Fruit fly (Drosophila melanogaster) whole organism, adult: ENCODE data around the gene Calx.
A peak's percentile ranks its signal among the peaks of the same experiment; 100 is the strongest.

Experiments used
- CG11617 ChIP-seq: fragments of 200-800 bp; sonication (Bioruptor generic); optimal IDR thresholded peaks from 2 replicates; lab custom pipeline; 2017; ENCODE audit warnings: mild to moderate bottlenecking, missing biosample characterization, missing genetic modification reagents, missing genetic modification characterization
- CG14711 ChIP-seq: fragments of 200-800 bp; sonication (Bioruptor generic); optimal IDR thresholded peaks from 2 replicates; lab custom pipeline; 2018; ENCODE audit warnings: missing biosample characterization, mild to moderate bottlenecking, missing genetic modification characterization, moderate library complexity
- CG33017 ChIP-seq: fragments of 200-800 bp; sonication (Bioruptor generic); optimal IDR thresholded peaks from 2 replicates; lab custom pipeline; 2018; ENCODE audit warnings: missing biosample characterization, mild to moderate bottlenecking, missing genetic modification characterization, moderate library complexity
- CG5204 ChIP-seq: fragments of 200-800 bp; sonication (Bioruptor generic); optimal IDR thresholded peaks from 2 replicates; lab custom pipeline; 2016; ENCODE audit warnings: missing biosample characterization, missing genetic modification characterization
- CG7045 ChIP-seq: fragments of 200-800 bp; sonication (Bioruptor generic); optimal IDR thresholded peaks from 2 replicates; lab custom pipeline; 2017; ENCODE audit warnings: missing biosample characterization, mild to moderate bottlenecking, missing genetic modification characterization
- CG7101 ChIP-seq: fragments of 200-800 bp; sonication (Bioruptor generic); optimal IDR thresholded peaks from 2 replicates; lab custom pipeline; 2018; ENCODE audit warnings: missing biosample characterization, mild to moderate bottlenecking, missing genetic modification characterization, moderate library complexity
- Clk ChIP-seq: fragments of 200-800 bp; sonication (Bioruptor generic); optimal IDR thresholded peaks from 2 replicates; lab custom pipeline; 2017; ENCODE audit warnings: missing biosample characterization, missing genetic modification characterization
- Hr96 ChIP-seq: fragments of 200-800 bp; sonication (Bioruptor generic); optimal IDR thresholded peaks from 2 replicates; lab custom pipeline; 2016; ENCODE audit warnings: missing biosample characterization, missing genetic modification characterization
- bab1 ChIP-seq: fragments of 200-800 bp; sonication (Bioruptor generic); optimal IDR thresholded peaks from 3 replicates; lab custom pipeline; 2019; ENCODE audit warnings: missing biosample characterization, mild to moderate bottlenecking, missing genetic modification characterization, moderate library complexity
- cic ChIP-seq: fragments of 200-800 bp; sonication (Bioruptor generic); optimal IDR thresholded peaks from 2 replicates; lab custom pipeline; 2017; ENCODE audit warnings: missing biosample characterization, mild to moderate bottlenecking, missing genetic modification characterization, moderate library complexity
- cnc ChIP-seq, 2 experiments: fragments of >200 bp; optimal IDR thresholded peaks; 2 replicates each; lab custom pipeline; 2017
- kay ChIP-seq: fragments of 200-800 bp; sonication (Bioruptor generic); peaks from one replicate; lab custom pipeline; 2016; ENCODE audit warnings: missing biosample characterization, missing genetic modification characterization, borderline replicate concordance
- pad ChIP-seq: fragments of 200-800 bp; sonication (Bioruptor generic); optimal IDR thresholded peaks from 3 replicates; lab custom pipeline; 2017; ENCODE audit warnings: missing biosample characterization, missing genetic modification characterization, mild to moderate bottlenecking, moderate library complexity, missing genetic modification reagents
- toe ChIP-seq: fragments of 200-800 bp; sonication (Bioruptor generic); optimal IDR thresholded peaks from 2 replicates; lab custom pipeline; 2016; ENCODE audit warnings: missing biosample characterization, missing genetic modification characterization

DNA sequence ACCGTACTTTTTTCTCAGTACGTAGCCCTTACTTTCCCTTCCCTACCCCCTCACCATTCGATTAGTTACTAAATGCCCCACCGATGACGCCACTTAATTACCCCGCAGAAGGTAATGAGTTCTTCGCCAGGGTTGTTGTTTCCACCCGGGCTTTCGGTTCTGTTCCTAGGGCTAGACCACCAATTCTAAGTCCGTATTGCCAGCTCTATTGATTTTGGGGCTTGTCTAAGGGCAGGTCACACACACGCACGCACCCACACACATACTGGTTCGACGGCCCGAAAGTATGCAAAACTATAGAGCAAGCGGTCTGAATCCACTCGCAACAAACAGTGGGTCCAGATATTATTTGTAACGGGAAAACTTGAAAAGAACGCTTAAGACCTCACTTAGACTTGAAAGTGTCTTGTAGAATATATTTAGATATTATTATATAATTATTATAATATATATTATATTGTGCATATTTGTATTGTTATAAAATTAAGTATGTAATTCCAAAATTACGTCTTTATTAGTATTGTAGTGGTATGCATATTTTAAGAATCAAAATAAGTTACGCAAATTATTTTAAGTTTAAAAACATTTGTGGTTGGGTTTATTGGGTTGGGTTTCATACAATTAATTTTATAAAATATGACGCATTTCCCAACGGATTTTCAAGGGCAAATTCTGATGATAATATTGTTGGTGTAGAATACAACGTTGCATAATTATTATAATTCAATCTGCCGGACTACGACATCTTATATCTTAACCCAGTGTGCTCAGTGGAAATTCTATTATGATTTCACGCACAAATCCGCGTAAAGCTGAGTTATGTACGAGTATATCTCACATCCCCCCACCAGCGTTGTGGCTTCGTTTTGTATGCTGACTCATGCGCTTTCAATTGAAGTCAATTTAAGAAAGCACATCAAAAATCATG is 28.0 kb upstream of the Calx start:
- TF ChIP-seq bab1 (GFP tag; lab: Kevin White, UChicago) (no peak), CG14711 (tag; lab: Kevin White, UChicago) (peak; percentile 89), pad (GFP tag; lab: Kevin White, UChicago) (peak; percentile 70), Hr96 (GFP tag; lab: Kevin White, UChicago) (no peak), cic (peak; percentile 19), CG7045 (GFP tag; lab: Kevin White, UChicago) (no peak), CG33017 (tag; lab: Kevin White, UChicago) (peak; percentile 25), Clk (no peak), CG7101 (no peak), cnc (optimal IDR thresholded peaks at IDR 0.05; lab: Kevin White, UChicago) (no peak), CG5204 (no peak), toe (GFP tag; lab: Kevin White, UChicago) (no peak), CG11617 (no peak), kay (GFP tag; lab: Kevin White, UChicago) (peak; percentile 48)
